Worm (Caenorhabditis elegans) whole organism, young adult: ENCODE results near the gene nlp-43.
A peak's percentile ranks its signal among the peaks of the same experiment; 100 is the strongest.

ENCODE experiments used
- B0261.1 ChIP-seq: sonication (generic microtip); optimal IDR thresholded peaks from 2 replicates; lab custom pipeline; 2016; ENCODE audit warnings: mild to moderate bottlenecking, missing genetic modification characterization, moderate library complexity, missing compliant biosample characterization
- B0336.3 ChIP-seq: fragments of 200-800 bp; sonication (Bioruptor generic); IDR thresholded peaks from 2 replicates; pipeline ENCODE4 v1.3.6; 2022; ENCODE audit warnings: missing genetic modification characterization, missing compliant biosample characterization
- D2030.7 ChIP-seq: fragments of 200-800 bp; sonication (Bioruptor generic); IDR thresholded peaks from 2 replicates; pipeline ENCODE4 v1.3.6; 2022; ENCODE audit warnings: missing genetic modification reagents, missing genetic modification characterization, missing compliant biosample characterization
- F23B12.7 ChIP-seq: sonication (generic microtip); optimal IDR thresholded peaks from 2 replicates; lab custom pipeline; 2017; ENCODE audit warnings: missing genetic modification characterization, mild to moderate bottlenecking, missing compliant biosample characterization, antibody characterized with exemption, moderate library complexity; ENCODE audit not compliant: insufficient read depth
- F33H1.4 ChIP-seq: fragments of 200-800 bp; sonication (Bioruptor generic); IDR thresholded peaks from 2 replicates; pipeline ENCODE4 v1.3.6; 2022; ENCODE audit warnings: missing genetic modification reagents, missing genetic modification characterization, missing compliant biosample characterization
- F52B5.7 ChIP-seq: sonication (generic microtip); optimal IDR thresholded peaks from 2 replicates; lab custom pipeline; 2016; ENCODE audit warnings: mild to moderate bottlenecking, missing genetic modification characterization, missing compliant biosample characterization
- T26A5.8 ChIP-seq: sonication (generic microtip); optimal IDR thresholded peaks from 2 replicates; lab custom pipeline; 2016; ENCODE audit warnings: missing genetic modification characterization, missing compliant biosample characterization
- ama-1 ChIP-seq, 3 experiments: fragments of 150-350 bp in 1 of 3; sonication (generic microtip) in 2 of 3; optimal IDR thresholded peaks; 2 replicates each; lab custom pipeline; 2014 to 2018; ENCODE audit warnings: missing biosample characterization in 2 of 3, missing genetic modification characterization in 2 of 3, missing genetic modification reagents in 2 of 3
- attf-6 ChIP-seq: fragments of 200-800 bp; sonication (Bioruptor generic); IDR thresholded peaks from 2 replicates; pipeline ENCODE4 v1.3.6; 2022; ENCODE audit warnings: missing genetic modification reagents, missing genetic modification characterization, missing compliant biosample characterization
- bed-1 ChIP-seq: fragments of 200-800 bp; sonication (Bioruptor generic); IDR thresholded peaks from 2 replicates; pipeline ENCODE4 v1.3.6; 2022; ENCODE audit warnings: missing genetic modification reagents, missing genetic modification characterization, missing compliant biosample characterization
- bed-2 ChIP-seq: fragments of 200-800 bp; sonication (Bioruptor generic); IDR thresholded peaks from 2 replicates; pipeline ENCODE4 v1.3.6; 2022; ENCODE audit warnings: missing genetic modification reagents, missing genetic modification characterization, missing compliant biosample characterization
- ccch-3 ChIP-seq: fragments of 200-800 bp; sonication (Bioruptor generic); optimal IDR thresholded peaks from 2 replicates; lab custom pipeline; 2018; ENCODE audit warnings: mild to moderate bottlenecking, missing genetic modification characterization, missing compliant biosample characterization
- ceh-27 ChIP-seq: fragments of 200-800 bp; sonication (Bioruptor generic); optimal IDR thresholded peaks from 2 replicates; lab custom pipeline; 2018; ENCODE audit warnings: mild to moderate bottlenecking, missing genetic modification characterization, moderate library complexity, missing compliant biosample characterization
- ceh-40 ChIP-seq: fragments of 200-800 bp; sonication (Bioruptor generic); IDR thresholded peaks from 2 replicates; pipeline ENCODE4 v1.3.6; 2022; ENCODE audit warnings: missing genetic modification characterization, missing compliant biosample characterization
- die-1 ChIP-seq: sonication (generic microtip); optimal IDR thresholded peaks from 2 replicates; lab custom pipeline; 2016; ENCODE audit warnings: missing genotype, mild to moderate bottlenecking, missing genetic modification characterization, missing compliant biosample characterization
- dox-1 ChIP-seq: fragments of 200-800 bp; sonication (Bioruptor generic); IDR thresholded peaks from 2 replicates; pipeline ENCODE4 v1.3.6; 2022; ENCODE audit warnings: missing genetic modification reagents, missing genetic modification characterization, missing compliant biosample characterization
- gei-17 ChIP-seq: fragments of 200-800 bp; sonication (Bioruptor generic); optimal IDR thresholded peaks from 2 replicates; lab custom pipeline; 2018; ENCODE audit warnings: mild to moderate bottlenecking, missing genetic modification characterization, missing compliant biosample characterization
- let-526 ChIP-seq: fragments of 200-800 bp; sonication (Bioruptor generic); IDR thresholded peaks from 2 replicates; pipeline ENCODE4 v1.3.6; 2022; ENCODE audit warnings: missing genetic modification reagents, missing genetic modification characterization, missing compliant biosample characterization
- lin-26 ChIP-seq: fragments of 200-800 bp; sonication (Bioruptor generic); IDR thresholded peaks from 2 replicates; pipeline ENCODE4 v1.3.6; 2022; ENCODE audit warnings: missing genetic modification reagents, missing genetic modification characterization, missing compliant biosample characterization
- lin-35 ChIP-seq, 3 experiments: fragments of 150-350 bp in 2 of 3; sonication (generic microtip) in 1 of 3; optimal IDR thresholded peaks; 2 replicates each; lab custom pipeline; 2014 to 2018; ENCODE audit warnings: missing biosample characterization in 3 of 3, missing genetic modification characterization in 3 of 3, missing genetic modification reagents in 3 of 3
- lin-40 ChIP-seq: sonication (generic microtip); optimal IDR thresholded peaks from 2 replicates; lab custom pipeline; 2016; ENCODE audit warnings: missing genetic modification characterization, mild to moderate bottlenecking, missing compliant biosample characterization, missing genotype, missing genetic modification reagents
- lsl-1 ChIP-seq: fragments of 200-800 bp; sonication (Bioruptor generic); optimal IDR thresholded peaks from 2 replicates; lab custom pipeline; 2018; ENCODE audit warnings: mild to moderate bottlenecking, missing genetic modification characterization, moderate library complexity, missing compliant biosample characterization
- lsy-27 ChIP-seq: sonication (generic microtip); optimal IDR thresholded peaks from 2 replicates; lab custom pipeline; 2017; ENCODE audit warnings: missing genetic modification characterization, mild to moderate bottlenecking, missing compliant biosample characterization, antibody characterized with exemption, missing genotype, borderline replicate concordance; ENCODE audit not compliant: insufficient read depth
- madf-6 ChIP-seq: fragments of 200-800 bp; sonication (Bioruptor generic); IDR thresholded peaks from 2 replicates; pipeline ENCODE4 v1.3.6; 2022; ENCODE audit warnings: missing genetic modification reagents, missing genetic modification characterization, missing compliant biosample characterization
- mcd-1 ChIP-seq: fragments of 200-800 bp; sonication (Bioruptor generic); IDR thresholded peaks from 2 replicates; pipeline ENCODE4 v1.3.6; 2022; ENCODE audit warnings: missing genetic modification reagents, missing genetic modification characterization, missing compliant biosample characterization
- nhr-179 ChIP-seq: sonication (generic microtip); optimal IDR thresholded peaks from 2 replicates; lab custom pipeline; 2016; ENCODE audit warnings: mild to moderate bottlenecking, missing genetic modification characterization, missing compliant biosample characterization
- nhr-90 ChIP-seq: sonication (generic microtip); optimal IDR thresholded peaks from 2 replicates; lab custom pipeline; 2016; ENCODE audit warnings: missing genotype, mild to moderate bottlenecking, missing genetic modification characterization, missing compliant biosample characterization
- pha-4 ChIP-seq: fragments of 150-350 bp; sonication (generic microtip); optimal IDR thresholded peaks from 2 replicates; lab custom pipeline; 2014; ENCODE audit warnings: missing biosample characterization, missing genetic modification reagents, missing genetic modification characterization
- rcor-1 ChIP-seq: fragments of 200-800 bp; sonication (Bioruptor generic); IDR thresholded peaks from 2 replicates; pipeline ENCODE4 v1.3.6; 2022; ENCODE audit warnings: missing genetic modification reagents, missing genetic modification characterization, missing compliant biosample characterization
- repo-1 ChIP-seq: sonication (generic microtip); optimal IDR thresholded peaks from 2 replicates; lab custom pipeline; 2017; ENCODE audit warnings: mild to moderate bottlenecking, missing genetic modification characterization, missing compliant biosample characterization
- sdz-38 ChIP-seq: sonication (generic microtip); optimal IDR thresholded peaks from 2 replicates; lab custom pipeline; 2016; ENCODE audit warnings: missing genotype, missing genetic modification characterization, missing compliant biosample characterization
- unc-130 ChIP-seq: sonication (generic microtip); optimal IDR thresholded peaks from 2 replicates; lab custom pipeline; 2016; ENCODE audit warnings: missing genetic modification reagents, missing genetic modification characterization, missing compliant biosample characterization
- ztf-26 ChIP-seq: sonication (generic microtip); optimal IDR thresholded peaks from 2 replicates; lab custom pipeline; 2017; ENCODE audit warnings: missing genetic modification characterization, missing compliant biosample characterization
- ztf-6 ChIP-seq: fragments of 200-800 bp; sonication (Bioruptor generic); IDR thresholded peaks from 2 replicates; pipeline ENCODE4 v1.3.6; 2022; ENCODE audit warnings: missing genetic modification reagents, missing genetic modification characterization, missing compliant biosample characterization

nlp-43 gene

ce11 chrIII:4998956-4999425 lies 43.2 kb upstream of the nlp-43 start, which contains the start of gene smcr-8 (continued):
- TF ChIP-seq repo-1 (tag; lab: Kevin White, UChicago) (no peak), lin-35 (GFP tag; optimal IDR thresholded peaks at IDR 0.05; lab: Kevin White, UChicago) (no peak), nhr-179 (tag; lab: Kevin White, UChicago) (no peak), lsy-27 (tag; lab: Kevin White, UChicago) (no peak), F23B12.7 (tag; lab: Kevin White, UChicago) (no peak)

ce11 chrIII:5002231-5002630 lies 40.0 kb upstream of the nlp-43 start, which contains the start of gene R144.10:
TSS of gene R144.10 (minus strand) at chrIII:5002331.
- TF ChIP-seq nhr-179 (tag; lab: Kevin White, UChicago): no peak
- TF ChIP-seq F33H1.4 (GFP tag; lab: Robert Waterston, UW): peak; percentile 50
- no peak for TF ChIP-seq nhr-90 (tag; lab: Kevin White, UChicago)
- TF ChIP-seq rcor-1: no peak
- no peak for TF ChIP-seq let-526 (GFP tag; lab: Robert Waterston, UW)
- TF ChIP-seq bed-2 (GFP tag; lab: Robert Waterston, UW): no peak
- TF ChIP-seq dox-1 (GFP tag; lab: Robert Waterston, UW): no peak
- TF ChIP-seq lin-40 (tag; lab: Kevin White, UChicago): no peak
- TF ChIP-seq D2030.7 (GFP tag; lab: Robert Waterston, UW): no peak
- TF ChIP-seq lsl-1 (GFP tag; lab: Kevin White, UChicago): peak; percentile 49
- TF ChIP-seq ceh-27 (GFP tag; lab: Kevin White, UChicago): no peak
- no peak for TF ChIP-seq unc-130 (GFP tag; lab: Kevin White, UChicago)
- no peak for TF ChIP-seq attf-6 (GFP tag; lab: Robert Waterston, UW)
- no peak for TF ChIP-seq ztf-26 (tag; lab: Kevin White, UChicago)
- TF ChIP-seq, all 124 proteins: peak for 2

ce11 chrIII:5004621-5005020 lies 37.6 kb upstream of the nlp-43 start, which contains the start of gene R144.6:
TSS of gene R144.6 (minus strand) at chrIII:5004721.
- TF ChIP-seq mcd-1 (GFP tag; lab: Robert Waterston, UW) (no peak), attf-6 (GFP tag; lab: Robert Waterston, UW) (no peak), ztf-6 (GFP tag; lab: Robert Waterston, UW) (no peak), ceh-40 (no peak), D2030.7 (GFP tag; lab: Robert Waterston, UW) (no peak), lin-35 (GFP tag; optimal IDR thresholded peaks at IDR 0.05; lab: Kevin White, UChicago) (no peak), sdz-38 (no peak), pha-4 (no peak), ceh-27 (GFP tag; lab: Kevin White, UChicago) (no peak), ccch-3 (no peak), T26A5.8 (tag; lab: Kevin White, UChicago) (no peak), dox-1 (GFP tag; lab: Robert Waterston, UW) (no peak), madf-6 (GFP tag; lab: Robert Waterston, UW) (no peak), lsy-27 (tag; lab: Kevin White, UChicago) (no peak), F52B5.7 (tag; lab: Kevin White, UChicago) (no peak), B0261.1 (no peak), ama-1 (optimal IDR thresholded peaks at IDR 0.05; lab: Kevin White, UChicago) (no peak), ama-1 (GFP tag; optimal IDR thresholded peaks at IDR 0.05; lab: Kevin White, UChicago) (no peak)

- no peak for TF ChIP-seq unc-130 (GFP tag; lab: Kevin White, UChicago)
- no peak for TF ChIP-seq die-1 (tag; lab: Kevin White, UChicago)
Observed at ce11 chrIII:5006881-5007280, 35.3 kb upstream of the nlp-43 start, which contains the start of gene R144.12. TSS of gene R144.12 (minus strand) at chrIII:5006981.

ce11 chrIII:5008730-5009129 lies 33.5 kb upstream of the nlp-43 start, which contains the start of gene R144.11:
TSS of gene R144.11 (minus strand) at chrIII:5008830.
- 0 out of 2 replicates have a peak, but pooled peaks have one; percentile 7 for TF ChIP-seq madf-6 (GFP tag; lab: Robert Waterston, UW)
- no peak for TF ChIP-seq lsy-27 (tag; lab: Kevin White, UChicago)
- 0 out of 2 replicates have a peak, but pooled peaks have one; percentile 30 for TF ChIP-seq bed-1 (GFP tag; lab: Robert Waterston, UW)
- 0 out of 2 replicates have a peak, but pooled peaks have one; percentile 11 for TF ChIP-seq B0336.3 (GFP tag; lab: Robert Waterston, UW)
- no peak for TF ChIP-seq gei-17 (GFP tag; lab: Kevin White, UChicago)
- TF ChIP-seq T26A5.8 (tag; lab: Kevin White, UChicago): no peak
- TF ChIP-seq lin-26 (GFP tag; lab: Robert Waterston, UW): no peak
